Fruit fly (Drosophila melanogaster) whole organism, embryonic: ENCODE measurements around the gene cnir.

Source experiments
- CG10209 ChIP-seq: fragments of 200-800 bp; sonication (Bioruptor generic); optimal IDR thresholded peaks from 3 replicates; lab custom pipeline; 2017; ENCODE audit warnings: missing biosample characterization, mild to moderate bottlenecking, missing genetic modification characterization, missing genetic modification reagents
- CG10274 ChIP-seq: fragments of 200-800 bp; sonication (Bioruptor generic); optimal IDR thresholded peaks from 3 replicates; lab custom pipeline; 2017; ENCODE audit warnings: missing biosample characterization, mild to moderate bottlenecking, missing genetic modification characterization
- CG13424 ChIP-seq: fragments of 200-800 bp; sonication (Bioruptor generic); optimal IDR thresholded peaks from 2 replicates; lab custom pipeline; 2019; ENCODE audit warnings: missing biosample characterization, mild to moderate bottlenecking, missing genetic modification characterization, moderate library complexity
- CG13894 ChIP-seq: fragments of 200-800 bp; sonication (Bioruptor generic); optimal IDR thresholded peaks from 3 replicates; lab custom pipeline; 2018; ENCODE audit warnings: missing biosample characterization, mild to moderate bottlenecking, missing genetic modification characterization, moderate library complexity
- CG15479 ChIP-seq: fragments of 200-800 bp; sonication (Bioruptor generic); optimal IDR thresholded peaks from 3 replicates; lab custom pipeline; 2019; ENCODE audit warnings: missing biosample characterization, mild to moderate bottlenecking, missing genetic modification characterization, moderate library complexity
- CG15514 ChIP-seq: fragments of 200-800 bp; sonication (Bioruptor generic); optimal IDR thresholded peaks from 3 replicates; lab custom pipeline; 2017; ENCODE audit warnings: missing biosample characterization, missing genetic modification characterization, mild to moderate bottlenecking, moderate library complexity, missing genetic modification reagents
- CG1647 ChIP-seq: fragments of 200-800 bp; sonication (Bioruptor generic); optimal IDR thresholded peaks from 3 replicates; lab custom pipeline; 2016; ENCODE audit warnings: missing biosample characterization, missing genetic modification characterization
- CG16815 ChIP-seq: fragments of 200-800 bp; sonication (Bioruptor generic); optimal IDR thresholded peaks from 3 replicates; lab custom pipeline; 2017; ENCODE audit warnings: missing biosample characterization, mild to moderate bottlenecking, missing genetic modification characterization
- CG17186 ChIP-seq: fragments of 200-800 bp; sonication (Bioruptor generic); optimal IDR thresholded peaks from 3 replicates; lab custom pipeline; 2017; ENCODE audit warnings: missing biosample characterization, missing genetic modification reagents, missing genetic modification characterization
- CG18619 ChIP-seq: fragments of 200-800 bp; sonication (Bioruptor generic); optimal IDR thresholded peaks from 3 replicates; lab custom pipeline; 2017; ENCODE audit warnings: missing biosample characterization, mild to moderate bottlenecking, missing genetic modification characterization
- CG18764 ChIP-seq: fragments of 200-800 bp; sonication (Bioruptor generic); optimal IDR thresholded peaks from 3 replicates; lab custom pipeline; 2016; ENCODE audit warnings: missing biosample characterization, missing genetic modification characterization
- CG30020 ChIP-seq: fragments of 200-800 bp; optimal IDR thresholded peaks from 2 replicates; lab custom pipeline; 2019; ENCODE audit warnings: missing biosample characterization, mild to moderate bottlenecking, missing genetic modification characterization, moderate library complexity
- CG32767 ChIP-seq: fragments of 200-800 bp; sonication (Bioruptor generic); IDR thresholded peaks from 2 replicates; pipeline ENCODE4 v1.3.6; 2022; ENCODE audit warnings: missing biosample characterization, missing genetic modification characterization
- CG32772 ChIP-seq: fragments of 200-800 bp; sonication (Bioruptor generic); IDR thresholded peaks from 2 replicates; pipeline ENCODE4 v1.3.6; 2022; ENCODE audit warnings: missing biosample characterization, missing genetic modification characterization
- CG42726 ChIP-seq: fragments of 200-800 bp; sonication (Bioruptor generic); IDR thresholded peaks from 2 replicates; pipeline ENCODE4 v1.3.6; 2022; ENCODE audit warnings: missing biosample characterization, missing genetic modification characterization; ENCODE audit not compliant: partially characterized antibody
- CG5245 ChIP-seq: fragments of 200-800 bp; sonication (Bioruptor generic); optimal IDR thresholded peaks from 3 replicates; lab custom pipeline; 2016; ENCODE audit warnings: missing biosample characterization, missing genetic modification characterization
- CG7357 ChIP-seq: fragments of 200-800 bp; sonication (Bioruptor generic); IDR thresholded peaks from 3 replicates; pipeline ENCODE4 v1.3.6; 2022; ENCODE audit warnings: missing biosample characterization, missing genetic modification characterization
- CG9797 ChIP-seq: fragments of 200-800 bp; sonication (Bioruptor generic); optimal IDR thresholded peaks from 3 replicates; lab custom pipeline; 2018; ENCODE audit warnings: missing biosample characterization, mild to moderate bottlenecking, missing genetic modification characterization
- Camta ChIP-seq: fragments of 200-800 bp; sonication (Bioruptor generic); optimal IDR thresholded peaks from 2 replicates; lab custom pipeline; 2016; ENCODE audit warnings: missing biosample characterization, missing genetic modification characterization
- Dad ChIP-seq: fragments of 200-800 bp; sonication (Bioruptor generic); optimal IDR thresholded peaks from 3 replicates; lab custom pipeline; 2016; ENCODE audit warnings: missing biosample characterization, missing genetic modification characterization
- E2f1 ChIP-seq: fragments of 200-800 bp; sonication (Bioruptor generic); IDR thresholded peaks from 2 replicates; pipeline ENCODE4 v1.3.6; 2022; ENCODE audit warnings: missing biosample characterization, missing genetic modification characterization
- Gug ChIP-seq: fragments of 200-800 bp; sonication (Bioruptor generic); IDR thresholded peaks from 4 replicates; pipeline ENCODE4 v1.3.6; 2022; ENCODE audit warnings: missing biosample characterization, missing genetic modification characterization
- HmgZ ChIP-seq: fragments of 200-800 bp; sonication (Bioruptor generic); optimal IDR thresholded peaks from 2 replicates; lab custom pipeline; 2018; ENCODE audit warnings: missing biosample characterization, mild to moderate bottlenecking, missing genetic modification characterization
- Hr3 ChIP-seq: fragments of 200-800 bp; sonication (Bioruptor generic); optimal IDR thresholded peaks from 3 replicates; lab custom pipeline; 2016; ENCODE audit warnings: missing biosample characterization, missing genetic modification characterization
- NK7.1 ChIP-seq: fragments of 200-800 bp; sonication (Bioruptor generic); optimal IDR thresholded peaks from 3 replicates; lab custom pipeline; 2016; ENCODE audit warnings: missing biosample characterization, missing genetic modification characterization
- Oli ChIP-seq: fragments of 200-800 bp; sonication (Bioruptor generic); optimal IDR thresholded peaks from 2 replicates; lab custom pipeline; 2018; ENCODE audit warnings: missing biosample characterization, mild to moderate bottlenecking, missing genetic modification characterization, moderate library complexity
- Rx ChIP-seq: fragments of 200-800 bp; sonication (Bioruptor generic); IDR thresholded peaks from 2 replicates; pipeline ENCODE4 v1.3.6; 2022; ENCODE audit warnings: missing biosample characterization, missing genetic modification characterization
- Side ChIP-seq: fragments of 200-800 bp; sonication (Bioruptor generic); optimal IDR thresholded peaks from 2 replicates; lab custom pipeline; 2016; ENCODE audit warnings: missing biosample characterization, missing genetic modification characterization
- Sox100B ChIP-seq: fragments of 200-800 bp; sonication (Bioruptor generic); optimal IDR thresholded peaks from 3 replicates; lab custom pipeline; 2018; ENCODE audit warnings: missing biosample characterization, mild to moderate bottlenecking, missing genetic modification characterization
- Sry-β ChIP-seq: fragments of 200-800 bp; sonication (Bioruptor generic); optimal IDR thresholded peaks from 2 replicates; lab custom pipeline; 2018; ENCODE audit warnings: missing biosample characterization, mild to moderate bottlenecking, missing genetic modification characterization, moderate library complexity
- Taf1 ChIP-seq: fragments of 200-800 bp; sonication (Bioruptor generic); IDR thresholded peaks from 2 replicates; pipeline ENCODE4 v1.3.6; 2022; ENCODE audit warnings: missing biosample characterization, missing genetic modification characterization
- Usf ChIP-seq: fragments of 200-800 bp; sonication (Bioruptor generic); optimal IDR thresholded peaks from 2 replicates; lab custom pipeline; 2017; ENCODE audit warnings: missing genotype, missing biosample characterization, missing genetic modification characterization
- az2 ChIP-seq: fragments of 200-800 bp; sonication (Bioruptor generic); optimal IDR thresholded peaks from 3 replicates; lab custom pipeline; 2016; ENCODE audit warnings: missing biosample characterization, missing genetic modification characterization
- bab2 ChIP-seq: fragments of 200-800 bp; sonication (Bioruptor generic); optimal IDR thresholded peaks from 2 replicates; lab custom pipeline; 2016; ENCODE audit warnings: missing biosample characterization, missing genetic modification characterization
- cg ChIP-seq: fragments of 200-800 bp; sonication (Bioruptor generic); optimal IDR thresholded peaks from 3 replicates; lab custom pipeline; 2019; ENCODE audit warnings: missing biosample characterization, mild to moderate bottlenecking, missing genetic modification characterization, moderate library complexity
- disco-r ChIP-seq: fragments of 200-800 bp; sonication (Bioruptor generic); optimal IDR thresholded peaks from 2 replicates; lab custom pipeline; 2016; ENCODE audit warnings: missing biosample characterization, missing genetic modification characterization
- dpn ChIP-seq, 2 experiments: fragments of 200-800 bp; sonication (Bioruptor generic); optimal IDR thresholded peaks; 3 replicates each; lab custom pipeline; 2016; ENCODE audit warnings: missing biosample characterization in 2 of 2, missing genetic modification characterization in 2 of 2
- gcm ChIP-seq: fragments of 200-800 bp; sonication (Bioruptor generic); optimal IDR thresholded peaks from 2 replicates; lab custom pipeline; 2019; ENCODE audit warnings: missing biosample characterization, mild to moderate bottlenecking, missing genetic modification characterization, moderate library complexity
- gcm2 ChIP-seq: fragments of 200-800 bp; sonication (Bioruptor generic); optimal IDR thresholded peaks from 2 replicates; lab custom pipeline; 2016; ENCODE audit warnings: missing biosample characterization, missing genetic modification characterization
- grn ChIP-seq: fragments of 200-800 bp; sonication (Bioruptor generic); optimal IDR thresholded peaks from 3 replicates; lab custom pipeline; 2017; ENCODE audit warnings: missing biosample characterization, missing genetic modification characterization
- inv ChIP-seq: fragments of 200-800 bp; sonication (Bioruptor generic); IDR thresholded peaks from 2 replicates; pipeline ENCODE4 v1.3.6; 2022; ENCODE audit warnings: missing biosample characterization, missing genetic modification characterization; ENCODE audit not compliant: partially characterized antibody
- oc ChIP-seq: fragments of 200-800 bp; sonication (Bioruptor generic); optimal IDR thresholded peaks from 2 replicates; lab custom pipeline; 2018; ENCODE audit warnings: missing biosample characterization, mild to moderate bottlenecking, missing genetic modification characterization, moderate library complexity
- run ChIP-seq: fragments of 200-800 bp; sonication (Bioruptor generic); optimal IDR thresholded peaks from 3 replicates; lab custom pipeline; 2018; ENCODE audit warnings: missing biosample characterization, mild to moderate bottlenecking, missing genetic modification characterization
- sc ChIP-seq, 3 experiments: fragments of >200 bp in 2 of 3; fragments of 200-800 bp in 1 of 3; sonication (Bioruptor generic) in 1 of 3; optimal IDR thresholded peaks; 2 replicates in 2 of 3; 3 replicates in 1 of 3; lab custom pipeline; 2017; ENCODE audit warnings: mild to moderate bottlenecking in 1 of 3, missing biosample characterization in 1 of 3, missing genetic modification characterization in 1 of 3, missing genetic modification reagents in 1 of 3
- shn ChIP-seq: fragments of 200-800 bp; sonication (Bioruptor generic); optimal IDR thresholded peaks from 3 replicates; lab custom pipeline; 2016; ENCODE audit warnings: missing biosample characterization, missing genetic modification characterization
- sisA ChIP-seq: fragments of 200-800 bp; sonication (Bioruptor generic); IDR thresholded peaks from 2 replicates; pipeline ENCODE4 v1.3.6; 2022; ENCODE audit warnings: missing biosample characterization, missing genetic modification characterization
- slou ChIP-seq: fragments of 200-800 bp; sonication (Bioruptor generic); optimal IDR thresholded peaks from 3 replicates; lab custom pipeline; 2016; ENCODE audit warnings: missing biosample characterization, missing genetic modification characterization
- slp2 ChIP-seq: fragments of 200-800 bp; sonication (Bioruptor generic); optimal IDR thresholded peaks from 2 replicates; lab custom pipeline; 2016; ENCODE audit warnings: missing biosample characterization, missing genetic modification characterization
- sr ChIP-seq: fragments of 200-800 bp; sonication (Bioruptor generic); IDR thresholded peaks from 3 replicates; pipeline ENCODE4 v1.3.6; 2022; ENCODE audit warnings: missing biosample characterization, missing genetic modification characterization
- tgo ChIP-seq: fragments of 200-800 bp; sonication (Bioruptor generic); IDR thresholded peaks from 3 replicates; pipeline ENCODE4 v1.3.6; 2022; ENCODE audit warnings: missing biosample characterization, missing genetic modification characterization

The cnir gene

dm6 chr2L:3041918-3042615 is 2.5 kb upstream of the cnir start, which contains the start of gene CG17261 (continued):
- TF ChIP-seq Dad (GFP tag; lab: Kevin White, UChicago) (no peak), oc (tag; lab: Kevin White, UChicago) (no peak), CG1647 (GFP tag; lab: Kevin White, UChicago) (no peak), CG15479 (GFP tag; lab: Kevin White, UChicago) (no peak), az2 (GFP tag; lab: Kevin White, UChicago) (peak; percentile 33), tgo (GFP tag; lab: Robert Waterston, UW) (peak; percentile 31; the same call in 1 of the 3 replicates), Rx (GFP tag; lab: Robert Waterston, UW) (no peak), CG17186 (GFP tag; lab: Kevin White, UChicago) (no peak), sisA (GFP tag; lab: Robert Waterston, UW) (no peak), shn (GFP tag; lab: Kevin White, UChicago) (peak; percentile 23), CG18764 (GFP tag; lab: Kevin White, UChicago) (no peak), Sox100B (GFP tag; lab: Kevin White, UChicago) (no peak), CG30020 (no peak), gcm2 (GFP tag; lab: Kevin White, UChicago) (no peak), sr (GFP tag; lab: Robert Waterston, UW) (no peak), Side (GFP tag; lab: Kevin White, UChicago) (peak; percentile 40), Taf1 (GFP tag; lab: Robert Waterston, UW) (no peak), CG42726 (no peak), Oli (tag; lab: Kevin White, UChicago) (no peak), disco-r (GFP tag; lab: Kevin White, UChicago) (no peak), Sry-β (no peak), CG13424 (tag; lab: Kevin White, UChicago) (peak; percentile 4), run (tag; lab: Kevin White, UChicago) (no peak), CG13894 (peak; percentile 16), CG16815 (GFP tag; lab: Kevin White, UChicago) (no peak), slp2 (GFP tag; lab: Kevin White, UChicago) (no peak), NK7.1 (no peak), CG7357 (GFP tag; lab: Robert Waterston, UW) (no peak), sc (optimal IDR thresholded peaks at IDR 0.05; lab: Kevin White, UChicago) (no peak), sc (GFP tag; optimal IDR thresholded peaks at IDR 0.05; lab: Kevin White, UChicago) (no peak), Camta (GFP tag; lab: Kevin White, UChicago) (no peak), CG5245 (GFP tag; lab: Kevin White, UChicago) (no peak), cg (GFP tag; lab: Kevin White, UChicago) (no peak), Usf (GFP tag; lab: Kevin White, UChicago) (no peak), CG32767 (no peak), Gug (GFP tag; lab: Robert Waterston, UW) (peak; percentile 22; the same call in 1 of the 4 replicates), dpn (GFP tag; optimal IDR thresholded peaks at IDR 0.05; lab: Kevin White, UChicago) (peak; percentile 31 to 35), E2f1 (GFP tag; lab: Robert Waterston, UW) (no peak), CG18619 (GFP tag; lab: Kevin White, UChicago) (no peak), CG10274 (GFP tag; lab: Kevin White, UChicago) (no peak), Hr3 (GFP tag; lab: Kevin White, UChicago) (peak; percentile 10), CG10209 (GFP tag; lab: Kevin White, UChicago) (peak; percentile 12), CG15514 (GFP tag; lab: Kevin White, UChicago) (peak; percentile 30), grn (peak; percentile 68), CG32772 (GFP tag; lab: Robert Waterston, UW) (no peak), bab2 (GFP tag; lab: Kevin White, UChicago) (peak; percentile 28), inv (GFP tag; lab: Robert Waterston, UW) (no peak), slou (GFP tag; lab: Kevin White, UChicago) (no peak), HmgZ (peak; percentile 53), CG9797 (no peak), gcm (GFP tag; lab: Kevin White, UChicago) (no peak)
